Worm (Caenorhabditis elegans) whole organism, midembryonic: Measurements from ENCODE around the gene C44B7.5.

ENCODE experiments used
- T22C8.4 ChIP-seq: fragments of 200-800 bp; sonication (Bioruptor generic); IDR thresholded peaks from 2 replicates; pipeline ENCODE4 v1.3.6; 2022; ENCODE audit warnings: missing genetic modification characterization, missing compliant biosample characterization
- cog-1 ChIP-seq: sonication (generic microtip); optimal IDR thresholded peaks from 2 replicates; lab custom pipeline; 2016; ENCODE audit warnings: missing genetic modification characterization, missing compliant biosample characterization
- flt-1 ChIP-seq: fragments of 200-800 bp; sonication (Bioruptor generic); IDR thresholded peaks from 2 replicates; pipeline ENCODE4 v1.3.6; 2022; ENCODE audit warnings: missing genetic modification characterization, missing compliant biosample characterization
- klf-2 ChIP-seq: fragments of 200-800 bp; sonication (Bioruptor generic); conservative IDR thresholded peaks from 2 replicates; pipeline ENCODE4 v1.3.6; 2022; ENCODE audit warnings: missing genetic modification reagents, missing genetic modification characterization, missing compliant biosample characterization
- med-1 ChIP-seq: sonication (generic microtip); optimal IDR thresholded peaks from 2 replicates; lab custom pipeline; 2017; ENCODE audit warnings: missing genetic modification characterization, mild to moderate bottlenecking, missing compliant biosample characterization, antibody characterized with exemption, missing genetic modification reagents; ENCODE audit not compliant: insufficient read depth
- ref-1 ChIP-seq: fragments of 200-800 bp; sonication (Bioruptor generic); conservative IDR thresholded peaks from 2 replicates; pipeline ENCODE4 v1.3.6; 2022; ENCODE audit warnings: missing genetic modification reagents, missing genetic modification characterization, missing compliant biosample characterization
- tab-1 ChIP-seq: fragments of 200-800 bp; sonication (Bioruptor generic); IDR thresholded peaks from 2 replicates; pipeline ENCODE4 v1.3.6; 2022; ENCODE audit warnings: missing genetic modification characterization, missing compliant biosample characterization
- ztf-23 ChIP-seq: fragments of 200-800 bp; sonication (Bioruptor generic); IDR thresholded peaks from 2 replicates; pipeline ENCODE4 v1.3.6; 2022; ENCODE audit warnings: missing genetic modification reagents, missing genetic modification characterization, missing compliant biosample characterization

DNA sequence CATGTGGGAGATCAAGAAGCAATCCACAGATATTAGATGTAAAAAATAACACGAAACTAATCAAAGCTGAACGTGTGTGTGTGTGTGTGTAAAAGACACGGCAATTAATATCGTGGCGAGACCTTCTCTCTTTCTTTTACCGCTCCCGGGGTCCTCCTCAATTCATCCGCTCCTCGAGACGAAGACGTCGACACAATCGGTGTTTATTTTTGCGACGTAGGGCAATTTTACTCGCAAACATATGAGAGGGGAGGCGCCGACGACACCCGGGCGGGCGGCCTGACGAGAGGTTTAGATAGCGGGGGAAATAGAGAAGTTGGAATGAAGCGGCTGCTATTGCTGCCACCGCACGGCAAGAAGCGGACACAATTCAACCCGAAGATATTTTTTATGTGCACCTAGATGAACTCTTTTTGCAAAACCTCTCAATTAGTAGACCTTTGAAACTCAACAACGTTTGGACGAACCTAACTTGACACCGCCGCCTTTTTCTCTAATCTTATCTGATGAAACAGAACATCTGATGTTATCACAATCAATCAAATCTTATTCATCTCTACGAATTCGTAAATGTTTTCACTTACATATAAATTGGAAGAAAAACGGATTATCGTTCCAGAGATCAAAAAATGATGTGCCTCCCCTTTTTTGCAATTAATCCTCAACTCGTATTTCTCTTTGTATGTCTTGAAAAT is 39.6 kb downstream of the C44B7.5 start:
- TF ChIP-seq ref-1 (GFP tag; lab: Robert Waterston, UW), result no peak
- TF ChIP-seq flt-1 (GFP tag; lab: Robert Waterston, UW), result no peak
- TF ChIP-seq tab-1 (GFP tag; lab: Robert Waterston, UW), result no peak
- 0 out of 2 replicates have a peak, but pooled peaks have one; percentile 14 for TF ChIP-seq T22C8.4 (GFP tag; lab: Robert Waterston, UW)
- no peak for TF ChIP-seq klf-2 (GFP tag; lab: Robert Waterston, UW)
- 0 out of 2 replicates have a peak, but pooled peaks have one; percentile 32 for TF ChIP-seq ztf-23 (GFP tag; lab: Robert Waterston, UW)
- TF ChIP-seq cog-1 (tag; lab: Kevin White, UChicago), result no peak
- no peak for TF ChIP-seq med-1 (GFP tag; lab: Kevin White, UChicago)
